Worm (Caenorhabditis elegans) whole organism, mixed stage, embryonic: ENCODE measurements around the gene gdi-1.

Experiments
- M03D4.4 ChIP-seq: sonication (generic microtip); optimal IDR thresholded peaks from 2 replicates; lab custom pipeline; 2017; ENCODE audit warnings: mild to moderate bottlenecking, missing genetic modification characterization, missing compliant biosample characterization
- ceh-83 ChIP-seq: fragments of 200-800 bp; sonication (Bioruptor generic); optimal IDR thresholded peaks from 2 replicates; lab custom pipeline; 2018; ENCODE audit warnings: mild to moderate bottlenecking, missing genetic modification characterization, missing compliant biosample characterization
- lin-32 ChIP-seq: fragments of 200-800 bp; sonication (Bioruptor generic); optimal IDR thresholded peaks from 2 replicates; lab custom pipeline; 2018; ENCODE audit warnings: mild to moderate bottlenecking, missing genetic modification characterization, missing compliant biosample characterization
- mep-1 ChIP-seq: fragments of 150-350 bp; optimal IDR thresholded peaks from 2 replicates; lab custom pipeline; 2017; ENCODE audit warnings: missing biosample characterization, missing genetic modification reagents, missing genetic modification characterization, inconsistent platforms
- nhr-76 ChIP-seq: sonication (generic microtip); optimal IDR thresholded peaks from 2 replicates; lab custom pipeline; 2017; ENCODE audit warnings: missing biosample characterization, missing genetic modification characterization
- snpc-4 ChIP-seq: fragments of 150-350 bp; optimal IDR thresholded peaks from 2 replicates; lab custom pipeline; 2014; ENCODE audit warnings: missing biosample characterization, missing genetic modification characterization
- unc-39 ChIP-seq: fragments of 150-350 bp; optimal IDR thresholded peaks from 2 replicates; lab custom pipeline; 2014; ENCODE audit warnings: missing biosample characterization, missing genetic modification characterization
- unc-62 ChIP-seq: fragments of 150-350 bp; optimal IDR thresholded peaks from 2 replicates; lab custom pipeline; 2014; ENCODE audit warnings: missing biosample characterization, missing genetic modification reagents, missing genetic modification characterization

- TF ChIP-seq snpc-4 (tag; lab: Kevin White, UChicago) (no peak), lin-32 (GFP tag; lab: Kevin White, UChicago) (no peak), mep-1 (tag; lab: Kevin White, UChicago) (no peak), unc-62 (GFP tag; lab: Kevin White, UChicago) (no peak), M03D4.4 (tag; lab: Kevin White, UChicago) (no peak), ceh-83 (GFP tag; lab: Kevin White, UChicago) (no peak), nhr-76 (tag; lab: Kevin White, UChicago) (no peak), unc-39 (tag; lab: Kevin White, UChicago) (no peak)
Measured at ce11 chrIV:14795918-14796488, 3.3 kb upstream of the gdi-1 start, which contains the start of gene coq-3.
